Fruit fly (Drosophila melanogaster): ENCODE measurements around the gene ppk27.

DNA sequence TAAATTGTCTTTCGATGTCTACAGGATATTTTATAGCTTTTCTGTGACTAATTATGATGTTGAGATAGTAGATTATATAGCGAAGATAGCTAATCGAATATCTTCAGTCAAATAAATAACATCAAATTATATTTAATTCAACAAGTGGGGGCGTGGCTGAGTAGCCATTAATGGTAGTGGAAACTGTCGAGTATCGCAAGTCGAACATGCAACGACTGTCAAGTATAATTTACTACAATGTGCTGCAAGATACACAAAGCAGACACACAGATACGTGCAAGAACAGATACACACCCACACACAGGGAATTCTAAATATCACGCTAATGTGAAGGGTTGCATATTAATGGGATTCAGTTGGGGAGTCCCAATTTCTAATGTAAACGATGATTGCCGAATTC is at the start of gene ppk27:
- TF ChIP-seq CG8478 (optimal IDR thresholded peaks at IDR 0.05) = no peak
- no peak for TF ChIP-seq CTCF (optimal IDR thresholded peaks at IDR 0.05)

Measured in S2 (cell line).